Fruit fly (Drosophila melanogaster): Measurements from ENCODE around the gene I-t.

I-t gene

DNA sequence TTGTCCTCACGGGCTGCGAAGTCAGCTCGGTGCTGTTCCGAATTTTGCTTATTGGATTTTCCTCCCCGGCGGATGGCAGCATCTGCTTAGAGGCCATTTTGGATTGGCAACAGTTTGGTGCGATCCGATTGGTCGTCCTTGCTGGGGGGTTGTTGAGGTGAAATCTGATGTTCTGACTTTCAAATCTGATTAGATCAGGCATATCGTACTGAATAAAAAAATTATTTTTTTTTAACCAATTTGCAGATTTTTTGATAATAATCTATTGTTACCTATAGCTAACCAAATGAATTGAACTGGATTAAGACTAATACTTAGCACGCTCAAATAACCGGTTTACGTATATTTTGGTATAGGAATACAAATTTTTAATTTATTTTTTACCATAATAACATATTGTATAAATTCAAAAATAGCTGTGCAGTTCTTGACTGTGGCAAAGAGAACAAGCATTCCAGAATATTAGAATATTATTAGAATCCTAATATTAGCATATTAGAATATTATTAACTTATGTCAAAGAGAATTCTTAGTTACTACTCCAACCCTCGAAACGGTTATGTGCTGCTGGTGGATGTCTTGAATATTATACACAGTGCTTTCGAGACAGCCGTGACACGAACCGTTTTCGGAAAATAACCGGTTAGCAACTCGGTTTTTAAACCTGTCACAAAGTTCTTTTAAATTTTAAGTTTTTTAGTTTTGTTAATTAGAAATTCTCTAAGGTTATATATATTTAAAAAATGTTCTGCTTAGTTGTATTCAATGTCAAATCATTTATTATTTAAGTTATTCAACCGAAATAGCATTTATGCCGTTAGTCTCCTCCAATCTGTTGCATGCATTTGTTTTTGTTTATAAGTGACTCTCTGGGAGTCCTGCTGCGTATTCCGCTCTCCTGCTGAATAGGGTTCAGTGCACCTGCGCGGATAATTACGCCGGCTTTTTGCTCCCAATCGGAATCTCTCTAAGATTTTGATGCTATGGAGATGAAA, 9.2 kb upstream of the I-t start, which contains the start of gene Fer3 (continued):
- TF ChIP-seq croc (GFP tag; conservative IDR thresholded peaks at IDR 0.05) (no peak), Med (GFP tag) (peak; percentile 1), scrt (GFP tag; optimal IDR thresholded peaks at IDR 0.05) (peak; percentile 93), lab (GFP tag; optimal IDR thresholded peaks at IDR 0.05) (peak; percentile 9), CG1792 (GFP tag; optimal IDR thresholded peaks at IDR 0.05) (no peak), ems (GFP tag; optimal IDR thresholded peaks at IDR 0.05) (no peak), Atf6 (GFP tag; IDR thresholded peaks at IDR 0.05) (peak; percentile 38; the same call in 1 of the 2 replicates), gem (tag; optimal IDR thresholded peaks at IDR 0.05) (no peak), D (optimal IDR thresholded peaks at IDR 0.05) (peak; percentile 1), D (GFP tag; optimal IDR thresholded peaks at IDR 0.05) (no peak), CG1233 (GFP tag; optimal IDR thresholded peaks at IDR 0.05) (no peak), Taf1 (GFP tag; IDR thresholded peaks at IDR 0.05) (no peak), row (GFP tag; IDR thresholded peaks at IDR 0.05) (peak; percentile 22; the same call in 1 of the 3 replicates), sens (GFP tag) (peak; percentile 59), Sox102F (GFP tag; optimal IDR thresholded peaks at IDR 0.05) (peak; percentile 15), CoRest (tag; optimal IDR thresholded peaks at IDR 0.05) (peak; percentile 5), Nf-YC (tag; optimal IDR thresholded peaks at IDR 0.05) (peak; percentile 93), nerfin-1 (tag; optimal IDR thresholded peaks at IDR 0.05) (peak; percentile 40), CG9876 (GFP tag; optimal IDR thresholded peaks at IDR 0.05) (no peak), CG11504 (tag; optimal IDR thresholded peaks at IDR 0.05) (peak; percentile 31), tll (GFP tag; optimal IDR thresholded peaks at IDR 0.05) (peak in 1 of 2 experiments; percentile 26), CG7556 (GFP tag; optimal IDR thresholded peaks at IDR 0.05) (peak; percentile 2), CG12391 (tag; optimal IDR thresholded peaks at IDR 0.05) (peak; percentile 39), CTCF (GFP tag; optimal IDR thresholded peaks at IDR 0.05) (peak; percentile 74), Mrtf (GFP tag; IDR thresholded peaks at IDR 0.05) (no peak), zen (tag; optimal IDR thresholded peaks at IDR 0.05) (no peak), sd (tag; optimal IDR thresholded peaks at IDR 0.05) (peak; percentile 40), ken (GFP tag; IDR thresholded peaks at IDR 0.05) (no peak), Elba2 (GFP tag; optimal IDR thresholded peaks at IDR 0.05) (peak; percentile 98), CG3163 (GFP tag; optimal IDR thresholded peaks at IDR 0.05) (peak; percentile 90), insv (GFP tag; optimal IDR thresholded peaks at IDR 0.05) (peak; percentile 71 to 96)

dm6 chr3R:11696209-11696608, 7.6 kb upstream of the I-t start, which contains the start of gene CG14717:
Gene CG14717 (plus strand): TSS chr3R:11696509.
- no peak for TF ChIP-seq CG8944 (GFP tag; optimal IDR thresholded peaks at IDR 0.05)
- TF ChIP-seq maf-S (GFP tag; optimal IDR thresholded peaks at IDR 0.05), result no peak
- TF ChIP-seq CG14050 (GFP tag; IDR thresholded peaks at IDR 0.05), result no peak
- no peak for TF ChIP-seq fd102C (GFP tag; optimal IDR thresholded peaks at IDR 0.05)
- no peak for TF ChIP-seq Ravus (GFP tag; IDR thresholded peaks at IDR 0.05)
- no peak for TF ChIP-seq onecut (GFP tag; IDR thresholded peaks at IDR 0.05)
- no peak for TF ChIP-seq D (optimal IDR thresholded peaks at IDR 0.05)
- no peak for TF ChIP-seq D (GFP tag; optimal IDR thresholded peaks at IDR 0.05)
- no peak for TF ChIP-seq CG11696 (GFP tag; IDR thresholded peaks at IDR 0.05)
- no peak for TF ChIP-seq CG5245 (GFP tag; optimal IDR thresholded peaks at IDR 0.05)
- no peak for TF ChIP-seq CG3065 (GFP tag; optimal IDR thresholded peaks at IDR 0.05)
- TF ChIP-seq sob (GFP tag; IDR thresholded peaks at IDR 0.05), result no peak
